Worm (Caenorhabditis elegans) whole organism, mixed stage, embryonic: ENCODE data around the gene rpi-1.

ENCODE experiments used
- ceh-83 ChIP-seq: fragments of 200-800 bp; sonication (Bioruptor generic); optimal IDR thresholded peaks from 2 replicates; lab custom pipeline; 2018; ENCODE audit warnings: mild to moderate bottlenecking, missing genetic modification characterization, missing compliant biosample characterization
- ces-1 ChIP-seq: fragments of 150-350 bp; optimal IDR thresholded peaks from 2 replicates; lab custom pipeline; 2014; ENCODE audit warnings: missing biosample characterization, missing genetic modification reagents, missing genetic modification characterization
- elt-1 ChIP-seq: sonication (generic microtip); optimal IDR thresholded peaks from 2 replicates; lab custom pipeline; 2017; ENCODE audit warnings: missing genetic modification characterization, mild to moderate bottlenecking, missing compliant biosample characterization, antibody characterized with exemption, moderate library complexity, borderline replicate concordance; ENCODE audit not compliant: insufficient read depth
- lin-13 ChIP-seq: fragments of 150-350 bp; optimal IDR thresholded peaks from 2 replicates; lab custom pipeline; 2014; ENCODE audit warnings: missing biosample characterization, missing genetic modification characterization
- mab-5 ChIP-seq: fragments of 150-350 bp; optimal IDR thresholded peaks from 2 replicates; lab custom pipeline; 2014; ENCODE audit warnings: missing biosample characterization, missing genetic modification characterization
- mep-1 ChIP-seq: fragments of 150-350 bp; optimal IDR thresholded peaks from 2 replicates; lab custom pipeline; 2017; ENCODE audit warnings: missing biosample characterization, missing genetic modification reagents, missing genetic modification characterization, inconsistent platforms
- nhr-237 ChIP-seq: fragments of 150-350 bp; optimal IDR thresholded peaks from 2 replicates; lab custom pipeline; 2014; ENCODE audit warnings: missing biosample characterization, missing genetic modification characterization
- nhr-28 ChIP-seq: fragments of 150-350 bp; optimal IDR thresholded peaks from 2 replicates; lab custom pipeline; 2014; ENCODE audit warnings: missing biosample characterization, missing genetic modification characterization
- nhr-76 ChIP-seq: sonication (generic microtip); optimal IDR thresholded peaks from 2 replicates; lab custom pipeline; 2017; ENCODE audit warnings: missing biosample characterization, missing genetic modification characterization
- pha-4 ChIP-seq: fragments of 150-350 bp; optimal IDR thresholded peaks from 2 replicates; lab custom pipeline; 2018; ENCODE audit warnings: missing biosample characterization, missing genetic modification reagents, missing genetic modification characterization
- snpc-4 ChIP-seq: fragments of 150-350 bp; optimal IDR thresholded peaks from 2 replicates; lab custom pipeline; 2014; ENCODE audit warnings: missing biosample characterization, missing genetic modification characterization
- tbx-8 ChIP-seq: fragments of 200-800 bp; sonication (Bioruptor generic); optimal IDR thresholded peaks from 2 replicates; lab custom pipeline; 2018; ENCODE audit warnings: mild to moderate bottlenecking, missing genetic modification characterization, moderate library complexity, missing compliant biosample characterization
- unc-62 ChIP-seq: fragments of 150-350 bp; optimal IDR thresholded peaks from 2 replicates; lab custom pipeline; 2014; ENCODE audit warnings: missing biosample characterization, missing genetic modification reagents, missing genetic modification characterization
- zip-8 ChIP-seq: fragments of 150-350 bp; optimal IDR thresholded peaks from 2 replicates; lab custom pipeline; 2014; ENCODE audit warnings: missing biosample characterization, missing genetic modification characterization

DNA sequence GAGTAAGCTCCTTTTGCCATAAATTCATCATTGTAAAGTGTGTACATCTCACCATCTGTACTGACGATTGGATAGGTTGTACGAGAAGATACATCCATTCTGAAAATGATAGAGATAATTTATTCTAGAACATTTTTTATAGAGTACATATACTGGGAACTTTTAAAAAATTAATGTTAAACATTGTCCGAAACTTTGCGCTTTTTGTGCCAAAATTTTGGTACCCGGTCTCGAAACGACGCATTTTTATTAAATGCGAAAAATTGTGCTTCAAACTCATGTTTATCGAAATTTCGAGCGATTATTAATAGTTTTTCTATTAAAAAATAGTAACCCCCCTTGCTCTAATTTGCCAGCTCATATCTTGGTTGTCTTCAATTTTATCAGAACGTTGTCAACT lies 29.5 kb upstream of the rpi-1 start, which contains the start of gene Y39G8B.5:
- TF ChIP-seq mab-5 (tag; lab: Kevin White, UChicago) (no peak), zip-8 (tag; lab: Kevin White, UChicago) (no peak), snpc-4 (tag; lab: Kevin White, UChicago) (no peak), nhr-28 (tag; lab: Kevin White, UChicago) (no peak), tbx-8 (GFP tag; lab: Kevin White, UChicago) (no peak), nhr-76 (tag; lab: Kevin White, UChicago) (no peak), ceh-83 (GFP tag; lab: Kevin White, UChicago) (no peak), mep-1 (tag; lab: Kevin White, UChicago) (no peak), ces-1 (GFP tag; lab: Kevin White, UChicago) (no peak), pha-4 (tag; lab: Kevin White, UChicago) (no peak), elt-1 (tag; lab: Kevin White, UChicago) (no peak), nhr-237 (tag; lab: Kevin White, UChicago) (no peak), unc-62 (GFP tag; lab: Kevin White, UChicago) (no peak), lin-13 (tag; lab: Kevin White, UChicago) (no peak)
